Worm (Caenorhabditis elegans): ENCODE results near the gene F40A3.6.

- TF ChIP-seq lsy-2 (tag; optimal IDR thresholded peaks at IDR 0.05) (peak in 1 of 2 experiments; percentile 27), ZK546.5 (tag; optimal IDR thresholded peaks at IDR 0.05) (no peak), pha-4 (GFP tag; IDR thresholded peaks at IDR 0.05) (no peak), pha-4 (tag; optimal IDR thresholded peaks at IDR 0.05) (no peak), nhr-11 (tag; optimal IDR thresholded peaks at IDR 0.05) (no peak), F37D6.2 (tag; optimal IDR thresholded peaks at IDR 0.05) (no peak), nhr-25 (tag; optimal IDR thresholded peaks at IDR 0.05; ENCODE audit: borderline replicate concordance, insufficient read depth) (no peak)
These were observed 39.8 kb downstream of the F40A3.6 start for ce11 chrV:7853900-7854299.

All from whole organism, L4 larva.